Worm (Caenorhabditis elegans): ENCODE measurements around the gene C44B7.11.

C44B7.11 gene

DNA sequence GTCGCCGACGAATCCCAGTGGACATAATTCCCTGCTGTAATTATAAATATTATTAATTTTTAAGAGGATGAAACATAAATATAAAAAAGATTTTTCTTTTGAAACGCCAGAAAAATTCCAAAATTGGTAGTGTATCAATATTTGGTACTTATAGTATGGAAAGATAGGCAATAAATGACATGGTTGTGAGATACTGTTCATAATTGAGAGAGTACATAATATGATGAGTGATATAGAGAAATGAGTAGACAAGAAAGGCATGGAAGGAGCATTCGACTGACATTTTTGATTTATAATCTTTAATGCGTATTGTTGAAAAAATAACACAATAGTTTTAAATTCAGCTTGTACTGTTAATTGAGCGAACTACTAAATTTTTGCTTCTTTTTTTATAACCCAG lies at the start of gene C44B7.11:
Gene C44B7.11, minus strand, starts transcription at position 34 of the 400 bp plus-strand sequence.
- TF ChIP-seq blmp-1 (tag; optimal IDR thresholded peaks at IDR 0.05) (no peak), mls-2 (tag; optimal IDR thresholded peaks at IDR 0.05) (no peak), hlh-1 (tag; optimal IDR thresholded peaks at IDR 0.05) (no peak), nhr-2 (tag; optimal IDR thresholded peaks at IDR 0.05) (no peak), M03D4.4 (tag; optimal IDR thresholded peaks at IDR 0.05) (no peak), bed-3 (GFP tag; optimal IDR thresholded peaks at IDR 0.05) (no peak), sptf-1 (tag; optimal IDR thresholded peaks at IDR 0.05) (no peak), lin-13 (tag; optimal IDR thresholded peaks at IDR 0.05) (no peak), lsy-2 (tag; optimal IDR thresholded peaks at IDR 0.05) (no peak), lin-32 (GFP tag; optimal IDR thresholded peaks at IDR 0.05) (no peak), ham-2 (GFP tag; optimal IDR thresholded peaks at IDR 0.05) (no peak), unc-62 (GFP tag; optimal IDR thresholded peaks at IDR 0.05) (no peak), ceh-43 (GFP tag; optimal IDR thresholded peaks at IDR 0.05) (no peak), drap-1 (GFP tag; optimal IDR thresholded peaks at IDR 0.05) (no peak), pha-4 (tag; optimal IDR thresholded peaks at IDR 0.05) (no peak), zip-8 (tag; optimal IDR thresholded peaks at IDR 0.05) (no peak), mab-5 (tag; optimal IDR thresholded peaks at IDR 0.05) (no peak), sem-2 (GFP tag; optimal IDR thresholded peaks at IDR 0.05) (no peak), nhr-237 (tag; optimal IDR thresholded peaks at IDR 0.05) (no peak), ces-1 (GFP tag; optimal IDR thresholded peaks at IDR 0.05) (no peak)

DNA sequence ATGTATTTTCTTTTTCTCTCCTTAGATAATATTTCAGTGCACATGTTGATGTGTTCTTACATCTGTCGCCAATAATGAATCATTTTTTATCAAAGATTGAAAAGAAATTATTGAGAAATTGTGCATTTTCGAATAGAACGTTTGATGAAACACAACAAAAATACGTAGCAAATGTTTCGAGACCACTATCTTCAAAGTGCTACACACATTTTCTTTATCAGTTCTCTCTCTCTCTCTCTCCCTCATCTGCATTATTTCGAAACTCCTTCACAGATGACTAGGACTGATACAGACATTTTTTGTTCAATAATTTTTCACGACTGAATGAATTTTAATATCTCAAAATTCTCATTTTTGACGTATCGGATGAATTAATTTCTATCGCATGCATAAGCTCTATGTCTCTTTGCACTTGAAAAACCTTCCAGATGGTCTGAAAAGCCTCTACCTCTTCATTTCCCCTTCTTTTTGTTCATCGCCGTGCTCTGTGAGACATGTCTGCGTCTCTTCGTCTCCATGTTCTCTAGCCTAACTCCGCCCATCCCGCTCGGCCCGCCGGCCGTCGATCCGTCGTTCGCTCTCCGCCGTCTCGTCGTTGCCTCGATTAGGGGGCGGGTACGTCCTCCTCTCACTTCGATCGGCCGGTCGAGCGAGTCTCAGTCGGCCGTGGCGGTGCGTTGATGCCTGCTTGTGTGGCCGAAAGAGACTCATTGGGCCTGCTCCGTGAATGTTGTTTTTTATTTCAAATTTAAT lies 46.1 kb upstream of the C44B7.11 start:
- TF ChIP-seq sem-2 (GFP tag; optimal IDR thresholded peaks at IDR 0.05) (no peak), elt-3 (tag; optimal IDR thresholded peaks at IDR 0.05) (no peak), bed-3 (GFP tag; optimal IDR thresholded peaks at IDR 0.05) (no peak), mep-1 (tag; optimal IDR thresholded peaks at IDR 0.05) (peak; percentile 32), elt-1 (tag; optimal IDR thresholded peaks at IDR 0.05; ENCODE audit: borderline replicate concordance, insufficient read depth) (no peak), mab-5 (tag; optimal IDR thresholded peaks at IDR 0.05) (no peak), M03D4.4 (tag; optimal IDR thresholded peaks at IDR 0.05) (peak; percentile 38), snpc-4 (tag; optimal IDR thresholded peaks at IDR 0.05) (no peak), nhr-237 (tag; optimal IDR thresholded peaks at IDR 0.05) (no peak), ces-1 (GFP tag; optimal IDR thresholded peaks at IDR 0.05) (peak; percentile 26), zip-8 (tag; optimal IDR thresholded peaks at IDR 0.05) (no peak), ceh-43 (GFP tag; optimal IDR thresholded peaks at IDR 0.05) (no peak), blmp-1 (tag; optimal IDR thresholded peaks at IDR 0.05) (no peak), lin-13 (tag; optimal IDR thresholded peaks at IDR 0.05) (no peak), tbx-8 (GFP tag; optimal IDR thresholded peaks at IDR 0.05) (no peak), lin-32 (GFP tag; optimal IDR thresholded peaks at IDR 0.05) (no peak), nhr-28 (tag; optimal IDR thresholded peaks at IDR 0.05) (no peak), unc-120 (tag; optimal IDR thresholded peaks at IDR 0.05; ENCODE audit: poor library complexity, severe bottlenecking) (peak; percentile 90), ham-2 (GFP tag; optimal IDR thresholded peaks at IDR 0.05) (no peak), ceh-83 (GFP tag; optimal IDR thresholded peaks at IDR 0.05) (peak; percentile 50), mls-2 (tag; optimal IDR thresholded peaks at IDR 0.05) (peak; percentile 58), pha-4 (tag; optimal IDR thresholded peaks at IDR 0.05) (peak; percentile 31), nhr-2 (tag; optimal IDR thresholded peaks at IDR 0.05) (peak; percentile 73), unc-62 (GFP tag; optimal IDR thresholded peaks at IDR 0.05) (no peak), flh-1 (GFP tag; optimal IDR thresholded peaks at IDR 0.05) (no peak), ceh-39 (tag; optimal IDR thresholded peaks at IDR 0.05) (no peak), cnd-1 (tag; optimal IDR thresholded peaks at IDR 0.05) (peak; percentile 56), nhr-12 (tag; optimal IDR thresholded peaks at IDR 0.05) (no peak), lsy-2 (tag; optimal IDR thresholded peaks at IDR 0.05) (no peak), hlh-1 (tag; optimal IDR thresholded peaks at IDR 0.05) (peak; percentile 4), sptf-1 (tag; optimal IDR thresholded peaks at IDR 0.05) (peak; percentile 39), drap-1 (GFP tag; optimal IDR thresholded peaks at IDR 0.05) (no peak), unc-39 (tag; optimal IDR thresholded peaks at IDR 0.05) (no peak), nhr-76 (tag; optimal IDR thresholded peaks at IDR 0.05) (no peak), ztf-11 (tag; optimal IDR thresholded peaks at IDR 0.05) (no peak)

DNA sequence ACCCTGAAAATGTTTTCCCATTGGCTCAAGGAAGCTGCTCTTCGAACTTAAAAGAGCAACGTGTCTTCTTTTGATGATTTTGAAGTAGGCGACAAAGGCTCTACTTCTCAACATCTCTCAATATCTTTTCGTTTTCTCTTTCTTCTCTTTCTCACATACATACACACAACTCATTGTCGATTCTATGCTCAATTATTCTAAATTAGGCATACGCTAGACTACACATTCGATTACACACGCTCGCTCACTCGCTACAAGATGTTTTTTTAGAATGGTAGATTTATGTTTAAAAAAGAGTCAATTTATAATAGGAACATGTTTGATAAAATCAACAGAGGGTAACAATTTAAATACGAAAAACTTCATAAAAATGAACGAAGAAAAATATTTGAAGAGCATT lies 44.2 kb upstream of the C44B7.11 start:
- TF ChIP-seq snpc-4 (tag; optimal IDR thresholded peaks at IDR 0.05) (no peak), ces-1 (GFP tag; optimal IDR thresholded peaks at IDR 0.05) (peak; percentile 90), unc-39 (tag; optimal IDR thresholded peaks at IDR 0.05) (no peak), bed-3 (GFP tag; optimal IDR thresholded peaks at IDR 0.05) (no peak)

Measured in whole organism, mixed stage, embryonic.